Worm (Caenorhabditis elegans) whole organism, early embryonic: Measurements from ENCODE around the gene F08H9.4.

ENCODE experiments used
- ama-1 ChIP-seq: fragments of 150-350 bp; optimal IDR thresholded peaks from 2 replicates; lab custom pipeline; 2014
- ceh-36 ChIP-seq: sonication (generic microtip); optimal IDR thresholded peaks from 2 replicates; lab custom pipeline; 2016; ENCODE audit warnings: missing genetic modification characterization, inconsistent platforms, missing compliant biosample characterization
- ets-7 ChIP-seq: sonication (generic microtip); optimal IDR thresholded peaks from 2 replicates; lab custom pipeline; 2016; ENCODE audit warnings: missing genotype, missing genetic modification characterization, missing compliant biosample characterization
- flt-1 ChIP-seq: fragments of 200-800 bp; sonication (Bioruptor generic); IDR thresholded peaks from 2 replicates; pipeline ENCODE4 v1.3.6; 2022; ENCODE audit warnings: missing genetic modification characterization, missing compliant biosample characterization
- hmg-4 ChIP-seq: fragments of 200-800 bp; sonication (Bioruptor generic); optimal IDR thresholded peaks from 2 replicates; lab custom pipeline; 2018; ENCODE audit warnings: mild to moderate bottlenecking, missing genetic modification characterization, missing compliant biosample characterization
- hnd-1 ChIP-seq: sonication (generic microtip); optimal IDR thresholded peaks from 2 replicates; lab custom pipeline; 2016; ENCODE audit warnings: missing genetic modification characterization, missing compliant biosample characterization
- pes-1 ChIP-seq: fragments of 200-800 bp; sonication (Bioruptor generic); IDR thresholded peaks from 2 replicates; pipeline ENCODE4 v1.3.6; 2022; ENCODE audit warnings: missing genetic modification reagents, missing genetic modification characterization, missing compliant biosample characterization
- tbx-11 ChIP-seq: fragments of 200-800 bp; sonication (Bioruptor generic); IDR thresholded peaks from 2 replicates; pipeline ENCODE4 v1.3.6; 2022; ENCODE audit warnings: missing genetic modification characterization, missing compliant biosample characterization

- TF ChIP-seq ama-1 (lab: Kevin White, UChicago) (no peak), hnd-1 (no peak), flt-1 (GFP tag; lab: Robert Waterston, UW) (no peak), hmg-4 (no peak), ets-7 (tag; lab: Kevin White, UChicago) (no peak), ceh-36 (tag; lab: Kevin White, UChicago) (no peak), pes-1 (GFP tag; lab: Robert Waterston, UW) (no peak), tbx-11 (GFP tag; lab: Robert Waterston, UW) (no peak)
Observed at ce11 chrV:14417735-14418134, 46.5 kb downstream of the F08H9.4 start, which contains the start of the genes nxf-2 and set-31.
